Worm (Caenorhabditis elegans): ENCODE data around the gene M18.6.
A peak's percentile ranks its signal among the peaks of the same experiment; 100 is the strongest.
"Not testable (repeated sequence)": the region's sequence is repeated elsewhere in the genome, so short reads cannot be mapped to it uniquely, and the experiment has no call there.

- not testable (repeated sequence) for TF ChIP-seq ref-1 (GFP tag; conservative IDR thresholded peaks at IDR 0.05); ztf-29 (GFP tag; IDR thresholded peaks at IDR 0.05); ztf-23 (GFP tag; IDR thresholded peaks at IDR 0.05); cog-1 (tag; optimal IDR thresholded peaks at IDR 0.05); klf-2 (GFP tag; conservative IDR thresholded peaks at IDR 0.05); med-1 (GFP tag; optimal IDR thresholded peaks at IDR 0.05; ENCODE audit: insufficient read depth)
- TF ChIP-seq flt-1 (GFP tag; IDR thresholded peaks at IDR 0.05): peak; percentile 89
These were observed 34.7 kb downstream of the M18.6 start for ce11 chrIV:12155819-12156218.

Data from whole organism, midembryonic.